Worm (Caenorhabditis elegans) whole organism, L3 larva: ENCODE data around the gene F10G2.1.

Source experiments
- R02D3.7 ChIP-seq: fragments of 150-350 bp; optimal IDR thresholded peaks from 2 replicates; lab custom pipeline; 2014; ENCODE audit warnings: missing biosample characterization, missing genetic modification characterization
- ZK546.5 ChIP-seq: sonication (generic microtip); optimal IDR thresholded peaks from 2 replicates; lab custom pipeline; 2017; ENCODE audit warnings: missing biosample characterization, missing genetic modification characterization
- aly-2 ChIP-seq: fragments of 150-350 bp; optimal IDR thresholded peaks from 2 replicates; lab custom pipeline; 2014; ENCODE audit warnings: missing biosample characterization, missing genetic modification characterization
- ama-1 ChIP-seq: fragments of 150-350 bp; optimal IDR thresholded peaks from 2 replicates; lab custom pipeline; 2018
- ceh-82 ChIP-seq: fragments of 150-350 bp; optimal IDR thresholded peaks from 2 replicates; lab custom pipeline; 2014; ENCODE audit warnings: missing biosample characterization, missing genetic modification characterization
- daf-12 ChIP-seq: fragments of 150-350 bp; optimal IDR thresholded peaks from 2 replicates; lab custom pipeline; 2014; ENCODE audit warnings: missing biosample characterization, missing genetic modification reagents, missing genetic modification characterization
- egl-27 ChIP-seq: sonication (generic microtip); optimal IDR thresholded peaks from 4 replicates; lab custom pipeline; 2017; ENCODE audit warnings: missing biosample characterization, missing genetic modification reagents, missing genetic modification characterization
- elt-2 ChIP-seq: sonication (generic microtip); optimal IDR thresholded peaks from 2 replicates; lab custom pipeline; 2016; ENCODE audit warnings: missing genetic modification reagents, mild to moderate bottlenecking, missing genetic modification characterization, missing compliant biosample characterization
- elt-3 ChIP-seq, 3 experiments: fragments of 150-350 bp in 1 of 3; sonication (generic microtip) in 2 of 3; optimal IDR thresholded peaks; 2 replicates in 2 of 3; 4 replicates in 1 of 3; lab custom pipeline; 2014 to 2017; ENCODE audit warnings: missing biosample characterization in 3 of 3, missing genetic modification characterization in 3 of 3
- eor-1 ChIP-seq, 2 experiments: fragments of 150-350 bp; optimal IDR thresholded peaks; 2 replicates each; lab custom pipeline; 2014 to 2018; ENCODE audit warnings: missing biosample characterization in 2 of 2, missing genetic modification characterization in 2 of 2
- fkh-10 ChIP-seq: sonication (generic microtip); optimal IDR thresholded peaks from 2 replicates; lab custom pipeline; 2017; ENCODE audit warnings: missing biosample characterization, missing genetic modification reagents, missing genetic modification characterization
- fos-1 ChIP-seq: fragments of 150-350 bp; optimal IDR thresholded peaks from 2 replicates; lab custom pipeline; 2014; ENCODE audit warnings: missing biosample characterization, missing genetic modification characterization
- hmg-11 ChIP-seq: sonication (generic microtip); optimal IDR thresholded peaks from 2 replicates; lab custom pipeline; 2016; ENCODE audit warnings: missing genetic modification characterization, missing compliant biosample characterization
- jun-1 ChIP-seq: fragments of 150-350 bp; optimal IDR thresholded peaks from 2 replicates; lab custom pipeline; 2014; ENCODE audit warnings: missing biosample characterization, missing genetic modification reagents, missing genetic modification characterization
- lin-15B ChIP-seq: fragments of 150-350 bp; optimal IDR thresholded peaks from 2 replicates; lab custom pipeline; 2014; ENCODE audit warnings: missing biosample characterization, missing genetic modification characterization
- lin-39 ChIP-seq: fragments of 150-350 bp; optimal IDR thresholded peaks from 2 replicates; lab custom pipeline; 2018; ENCODE audit warnings: missing biosample characterization, missing genetic modification reagents, missing genetic modification characterization
- lsy-12 ChIP-seq: sonication (generic microtip); optimal IDR thresholded peaks from 2 replicates; lab custom pipeline; 2016; ENCODE audit warnings: mild to moderate bottlenecking, missing genetic modification characterization, missing compliant biosample characterization
- mml-1 ChIP-seq: fragments of 150-350 bp; sonication (generic microtip); optimal IDR thresholded peaks from 3 replicates; lab custom pipeline; 2014; ENCODE audit warnings: missing biosample characterization, missing genetic modification characterization
- nhr-11 ChIP-seq: fragments of 150-350 bp; optimal IDR thresholded peaks from 2 replicates; lab custom pipeline; 2014; ENCODE audit warnings: missing biosample characterization, missing genetic modification characterization
- nhr-12 ChIP-seq: fragments of 150-350 bp; optimal IDR thresholded peaks from 2 replicates; lab custom pipeline; 2014; ENCODE audit warnings: missing biosample characterization, missing genetic modification characterization
- nhr-23 ChIP-seq: fragments of 150-350 bp; optimal IDR thresholded peaks from 2 replicates; lab custom pipeline; 2014; ENCODE audit warnings: missing biosample characterization, missing genetic modification reagents, missing genetic modification characterization
- nhr-25 ChIP-seq: sonication (generic microtip); optimal IDR thresholded peaks from 2 replicates; lab custom pipeline; 2017; ENCODE audit warnings: missing biosample characterization, missing genetic modification characterization
- nhr-28 ChIP-seq: fragments of 150-350 bp; optimal IDR thresholded peaks from 2 replicates; lab custom pipeline; 2014; ENCODE audit warnings: missing biosample characterization, missing genetic modification characterization
- nhr-43 ChIP-seq: sonication (generic microtip); optimal IDR thresholded peaks from 2 replicates; lab custom pipeline; 2016; ENCODE audit warnings: mild to moderate bottlenecking, missing genetic modification characterization, missing compliant biosample characterization; ENCODE audit not compliant: poor library complexity, severe bottlenecking
- nhr-67 ChIP-seq: fragments of 150-350 bp; optimal IDR thresholded peaks from 2 replicates; lab custom pipeline; 2014; ENCODE audit warnings: missing biosample characterization, missing genetic modification characterization
- nhr-76 ChIP-seq: fragments of 150-350 bp; sonication (generic microtip); optimal IDR thresholded peaks from 5 replicates; lab custom pipeline; 2014; ENCODE audit warnings: missing biosample characterization, missing genetic modification characterization
- nhr-77 ChIP-seq: fragments of 150-350 bp; optimal IDR thresholded peaks from 2 replicates; lab custom pipeline; 2014; ENCODE audit warnings: missing biosample characterization, missing genetic modification characterization
- pqm-1 ChIP-seq: fragments of 150-350 bp; optimal IDR thresholded peaks from 2 replicates; lab custom pipeline; 2017; ENCODE audit warnings: missing biosample characterization, missing genetic modification characterization, inconsistent platforms
- sea-2 ChIP-seq: fragments of 150-350 bp; sonication (generic microtip); optimal IDR thresholded peaks from 4 replicates; lab custom pipeline; 2014; ENCODE audit warnings: missing biosample characterization, missing genetic modification reagents, missing genetic modification characterization
- skn-1 ChIP-seq: fragments of 150-350 bp; optimal IDR thresholded peaks from 2 replicates; lab custom pipeline; 2014; ENCODE audit warnings: missing biosample characterization, missing genetic modification characterization
- snpc-4 ChIP-seq: fragments of 150-350 bp; optimal IDR thresholded peaks from 2 replicates; lab custom pipeline; 2014; ENCODE audit warnings: missing biosample characterization, missing genetic modification characterization
- tbx-2 ChIP-seq: sonication (generic microtip); optimal IDR thresholded peaks from 2 replicates; lab custom pipeline; 2016; ENCODE audit warnings: mild to moderate bottlenecking, missing genetic modification characterization, missing compliant biosample characterization
- unc-39 ChIP-seq: sonication (generic microtip); optimal IDR thresholded peaks from 4 replicates; lab custom pipeline; 2017; ENCODE audit warnings: missing biosample characterization, missing genetic modification characterization
- unc-62 ChIP-seq: fragments of 150-350 bp; sonication (generic microtip); optimal IDR thresholded peaks from 4 replicates; lab custom pipeline; 2014; ENCODE audit warnings: missing biosample characterization, missing genetic modification reagents, missing genetic modification characterization
- zag-1 ChIP-seq: fragments of 150-350 bp; optimal IDR thresholded peaks from 2 replicates; lab custom pipeline; 2014; ENCODE audit warnings: missing biosample characterization, missing genetic modification characterization
- ztf-11 ChIP-seq: fragments of 150-350 bp; optimal IDR thresholded peaks from 2 replicates; lab custom pipeline; 2014; ENCODE audit warnings: missing biosample characterization, missing genetic modification characterization
- ztf-4 ChIP-seq: fragments of 150-350 bp; optimal IDR thresholded peaks from 2 replicates; lab custom pipeline; 2014; ENCODE audit warnings: missing biosample characterization, missing genetic modification characterization

The F10G2.1 gene

DNA sequence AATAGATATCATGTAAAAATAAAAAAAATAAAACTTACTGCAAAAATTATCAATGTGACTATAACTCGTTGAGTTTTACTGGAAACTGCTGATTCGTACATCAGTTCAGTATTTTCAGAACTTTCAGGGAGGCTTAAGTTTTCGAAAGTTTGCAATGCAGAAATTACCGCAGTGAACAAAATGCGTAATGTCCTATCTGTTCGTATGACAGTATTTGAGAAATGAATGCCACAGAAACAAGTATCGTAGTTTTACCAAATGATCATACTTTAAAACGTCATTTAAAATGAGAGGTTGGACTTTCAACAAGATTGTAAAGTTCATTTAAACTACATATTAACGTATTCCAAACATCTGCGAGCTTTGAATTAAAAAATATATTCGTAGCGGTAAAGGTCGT is 24.3 kb downstream of the F10G2.1 start, which contains the start of gene C03G6.21:
Gene C03G6.21, minus strand, starts transcription at position 101 of the 400 bp plus-strand sequence.
- TF ChIP-seq zag-1 (tag; lab: Kevin White, UChicago) (no peak), sea-2 (no peak), nhr-25 (tag; lab: Kevin White, UChicago) (no peak), mml-1 (tag; lab: Kevin White, UChicago) (no peak), skn-1 (tag; lab: Kevin White, UChicago) (no peak), jun-1 (tag; lab: Kevin White, UChicago) (no peak), R02D3.7 (tag; lab: Kevin White, UChicago) (no peak), ztf-11 (tag; lab: Kevin White, UChicago) (no peak), ztf-4 (no peak), elt-3 (tag; optimal IDR thresholded peaks at IDR 0.05; lab: Kevin White, UChicago) (no peak), eor-1 (tag; optimal IDR thresholded peaks at IDR 0.05; lab: Kevin White, UChicago) (no peak), ceh-82 (tag; lab: Kevin White, UChicago) (no peak), fkh-10 (no peak), ama-1 (lab: Kevin White, UChicago) (no peak), lsy-12 (tag; lab: Kevin White, UChicago) (no peak), nhr-23 (tag; lab: Kevin White, UChicago) (no peak), nhr-28 (tag; lab: Kevin White, UChicago) (no peak), unc-39 (tag; lab: Kevin White, UChicago) (no peak), lin-15B (tag; lab: Kevin White, UChicago) (no peak)

DNA sequence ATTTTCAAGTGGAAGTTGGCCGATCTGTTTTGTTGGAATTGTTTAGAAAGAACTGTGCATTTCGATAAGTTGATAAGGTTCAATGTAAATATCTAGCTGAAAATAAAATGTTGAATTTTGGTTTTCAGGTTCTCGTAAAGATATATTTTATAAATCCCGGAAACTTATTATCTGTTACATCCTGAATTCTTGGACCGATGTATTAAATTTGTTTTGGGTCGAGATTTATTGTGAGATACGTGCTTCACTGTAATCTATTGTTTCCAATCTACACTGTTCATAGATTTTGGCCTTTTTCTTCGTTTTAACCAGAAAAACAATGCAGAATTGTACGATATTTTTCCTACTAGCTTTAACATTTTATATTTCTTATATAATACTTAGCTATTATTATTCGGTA is 24.8 kb downstream of the F10G2.1 start, which contains the start of gene C03G6.6:
Gene C03G6.6, plus strand, starts transcription at position 301 of the 400 bp plus-strand sequence.
- TF ChIP-seq lin-39 = no peak
- no peak for TF ChIP-seq nhr-77
- no peak for TF ChIP-seq hmg-11 (tag; lab: Kevin White, UChicago)
- TF ChIP-seq ztf-4 = no peak
- TF ChIP-seq nhr-12 (tag; lab: Kevin White, UChicago) = no peak
- no peak for TF ChIP-seq eor-1 (tag; optimal IDR thresholded peaks at IDR 0.05; lab: Kevin White, UChicago)
- TF ChIP-seq egl-27 (tag; lab: Kevin White, UChicago) = no peak
- no peak for TF ChIP-seq zag-1 (tag; lab: Kevin White, UChicago)
- no peak for TF ChIP-seq nhr-25 (tag; lab: Kevin White, UChicago)
- TF ChIP-seq daf-12 (tag; lab: Kevin White, UChicago) = no peak
- no peak for TF ChIP-seq skn-1 (tag; lab: Kevin White, UChicago)
- no peak for TF ChIP-seq nhr-43 (tag; lab: Kevin White, UChicago)
- no peak for TF ChIP-seq nhr-67 (tag; lab: Kevin White, UChicago)
- no peak for TF ChIP-seq unc-62 (GFP tag; lab: Kevin White, UChicago)

DNA sequence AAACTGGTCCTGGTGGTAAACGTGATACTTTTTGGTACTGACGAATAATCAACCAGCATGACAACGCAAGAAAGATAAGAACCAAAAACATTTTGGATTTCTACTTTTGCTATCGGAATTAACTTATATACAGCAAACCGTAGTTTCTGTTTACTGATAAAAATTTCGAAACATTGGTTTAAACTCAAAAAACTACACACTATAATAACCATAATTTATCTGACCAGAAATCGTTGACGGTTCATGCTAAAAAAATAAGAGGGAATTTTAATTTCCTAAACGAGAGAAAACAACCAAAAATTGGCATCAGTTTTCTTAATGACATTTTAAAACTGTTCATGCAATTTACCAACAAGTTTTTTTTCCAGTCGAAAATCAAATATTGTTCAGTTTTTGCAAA is 29.3 kb downstream of the F10G2.1 start, which contains the start of gene cyp-35A1:
Gene cyp-35A1, minus strand, starts transcription at position 101 of the 400 bp plus-strand sequence.
- TF ChIP-seq zag-1 (tag; lab: Kevin White, UChicago) (no peak), daf-12 (tag; lab: Kevin White, UChicago) (no peak), unc-39 (tag; lab: Kevin White, UChicago) (no peak), aly-2 (tag; lab: Kevin White, UChicago) (no peak), ztf-4 (no peak), egl-27 (tag; lab: Kevin White, UChicago) (no peak), fos-1 (no peak), tbx-2 (tag; lab: Kevin White, UChicago) (no peak), ZK546.5 (tag; lab: Kevin White, UChicago) (no peak), mml-1 (tag; lab: Kevin White, UChicago) (no peak), snpc-4 (no peak), skn-1 (tag; lab: Kevin White, UChicago) (no peak), nhr-76 (tag; lab: Kevin White, UChicago) (no peak), nhr-23 (tag; lab: Kevin White, UChicago) (no peak), nhr-11 (tag; lab: Kevin White, UChicago) (no peak), jun-1 (tag; lab: Kevin White, UChicago) (no peak), elt-2 (tag; lab: Kevin White, UChicago) (no peak)

DNA sequence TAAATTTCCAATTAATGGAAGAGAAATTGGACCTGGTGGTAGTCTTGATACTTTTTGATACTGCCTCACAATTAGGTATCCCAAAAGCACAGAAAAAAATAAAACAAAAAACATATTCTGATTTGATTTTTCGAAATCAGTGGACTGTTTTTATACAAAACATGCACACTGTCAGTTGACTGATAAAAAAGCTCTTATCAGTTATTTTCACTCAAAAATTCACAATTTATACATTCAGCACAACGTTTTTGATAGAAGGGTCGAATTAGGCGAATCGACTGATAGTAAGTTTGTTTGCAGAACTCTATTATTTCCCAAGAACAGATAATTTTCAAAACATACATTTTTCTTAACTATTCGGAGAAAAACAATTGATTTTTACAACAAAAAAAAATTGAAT is 31.7 kb downstream of the F10G2.1 start, which contains the start of gene cyp-35A2:
Gene cyp-35A2, minus strand, starts transcription at position 124 of the 400 bp plus-strand sequence.
- no peak for TF ChIP-seq ztf-4
- TF ChIP-seq ama-1 (lab: Kevin White, UChicago) = no peak
- TF ChIP-seq elt-2 (tag; lab: Kevin White, UChicago) = peak; percentile 86
- TF ChIP-seq pqm-1 (tag; lab: Kevin White, UChicago) = peak; percentile 79
